Worm (Caenorhabditis elegans) whole organism, L2 larva: Measurements from ENCODE around the gene C15C8.4.

Experiments used
- ama-1 ChIP-seq: fragments of 150-350 bp; optimal IDR thresholded peaks from 2 replicates; lab custom pipeline; 2018; ENCODE audit warnings: inconsistent platforms
- nhr-10 ChIP-seq: sonication (generic microtip); optimal IDR thresholded peaks from 2 replicates; lab custom pipeline; 2017; ENCODE audit warnings: missing biosample characterization, missing genetic modification characterization

DNA sequence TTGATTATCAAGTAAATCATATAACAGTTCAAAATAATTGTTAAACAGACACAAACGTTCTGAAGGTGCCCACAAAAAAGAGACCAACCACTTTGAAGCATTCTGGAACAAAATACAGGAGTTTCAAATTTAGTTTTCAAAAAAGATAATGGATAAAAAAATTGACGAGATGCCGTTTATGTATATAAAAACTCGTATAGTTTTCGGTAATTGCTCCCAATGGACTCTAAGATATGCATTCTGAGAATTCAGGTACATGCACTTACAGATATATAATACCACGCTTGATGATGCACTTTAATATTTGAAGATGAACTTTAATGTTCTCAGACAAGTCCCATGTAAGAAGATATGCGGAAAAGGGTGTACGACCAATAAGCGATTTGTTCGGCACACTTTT is 28.6 kb downstream of the C15C8.4 start, which contains the start of gene str-181:
- no peak for TF ChIP-seq ama-1
- TF ChIP-seq nhr-10: no peak
